Fruit fly (Drosophila melanogaster): ENCODE measurements around the gene CG17328.

The CG17328 gene

DNA sequence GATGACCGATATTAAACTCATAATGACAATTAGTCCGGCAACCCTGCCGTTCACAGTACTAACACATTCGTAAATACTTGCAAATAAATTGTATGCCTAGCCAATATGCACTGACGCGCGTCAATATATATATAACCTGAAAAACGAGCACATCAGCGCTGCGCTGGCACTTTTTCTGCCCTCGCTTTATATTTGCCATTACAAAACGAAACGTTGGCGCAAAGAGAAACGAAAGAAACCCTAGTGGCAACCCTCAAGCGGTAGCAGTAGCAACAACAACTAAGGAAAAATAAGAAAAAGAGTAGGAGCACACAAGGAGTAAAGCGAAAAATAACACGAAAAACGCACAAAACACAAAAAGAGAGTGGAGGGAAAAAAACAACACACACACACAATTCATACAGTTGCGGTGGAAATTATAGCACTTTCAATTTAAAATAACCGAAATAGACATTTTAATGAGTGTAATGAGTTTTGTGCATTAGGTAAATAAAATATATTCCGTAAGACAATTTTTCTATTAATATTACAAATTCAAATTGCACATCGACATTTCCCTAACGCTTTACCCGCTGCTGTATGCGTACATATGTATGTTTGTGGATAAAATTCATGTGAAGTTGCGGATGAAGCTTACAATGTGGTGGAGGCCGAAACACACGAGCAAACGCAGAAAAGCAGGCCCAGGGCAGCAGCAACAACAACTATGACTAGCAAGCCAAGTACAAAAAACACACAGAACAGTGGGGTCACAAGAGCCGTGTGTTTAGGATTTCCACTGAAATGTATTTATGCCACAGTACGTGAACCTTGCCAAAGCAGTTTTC lies 51.2 kb downstream of the CG17328 start (continued):
- TF ChIP-seq kah (GFP tag; optimal IDR thresholded peaks at IDR 0.05) (peak; percentile 97), Ravus (GFP tag; IDR thresholded peaks at IDR 0.05) (peak; percentile 96), Meics (GFP tag; optimal IDR thresholded peaks at IDR 0.05) (peak; percentile 99), slbo (GFP tag; IDR thresholded peaks at IDR 0.05) (peak; percentile 99), NFAT (GFP tag; IDR thresholded peaks at IDR 0.05) (peak; percentile 98), caup (GFP tag; optimal IDR thresholded peaks at IDR 0.05; ENCODE audit: severe bottlenecking) (peak; percentile 99), CG5953 (GFP tag; IDR thresholded peaks at IDR 0.05) (peak; percentile 99), zfh2 (GFP tag; optimal IDR thresholded peaks at IDR 0.05) (peak; percentile 96), tio (GFP tag; optimal IDR thresholded peaks at IDR 0.05) (peak; percentile 99), CG7372 (GFP tag; IDR thresholded peaks at IDR 0.05) (peak; percentile 99), ash1 (GFP tag; optimal IDR thresholded peaks at IDR 0.05) (peak; percentile 97), Hmr (GFP tag; optimal IDR thresholded peaks at IDR 0.05) (peak; percentile 99), gsb-n (tag; optimal IDR thresholded peaks at IDR 0.05) (peak; percentile 99), CG11723 (GFP tag; optimal IDR thresholded peaks at IDR 0.05) (peak; percentile 98), CG11247 (GFP tag; IDR thresholded peaks at IDR 0.05) (peak; percentile 98), Nf-YA (GFP tag; IDR thresholded peaks at IDR 0.05) (peak; percentile 98), hkb (optimal IDR thresholded peaks at IDR 0.05) (no peak), hkb (GFP tag; IDR thresholded peaks at IDR 0.05) (peak; percentile 100), eve (GFP tag; optimal IDR thresholded peaks at IDR 0.05) (peak; percentile 76 to 100), CG4617 (GFP tag; optimal IDR thresholded peaks at IDR 0.05; ENCODE audit: borderline replicate concordance) (peak; percentile 98), sim (GFP tag; IDR thresholded peaks at IDR 0.05) (peak; percentile 96), Taf1 (GFP tag; IDR thresholded peaks at IDR 0.05) (peak; percentile 98), crp (GFP tag; optimal IDR thresholded peaks at IDR 0.05) (peak in 1 of 2 experiments; percentile 73), Drgx (GFP tag; IDR thresholded peaks at IDR 0.05) (peak; percentile 99), peb (GFP tag; IDR thresholded peaks at IDR 0.05) (peak; percentile 98), CG12769 (tag; optimal IDR thresholded peaks at IDR 0.05) (peak; percentile 100), CG11560 (tag; IDR thresholded peaks at IDR 0.05) (peak; percentile 93), nerfin-1 (tag; optimal IDR thresholded peaks at IDR 0.05) (peak; percentile 98), CG17612 (GFP tag; IDR thresholded peaks at IDR 0.05) (peak; percentile 98), CG4820 (GFP tag; optimal IDR thresholded peaks at IDR 0.05) (peak; percentile 98), CG3163 (GFP tag; optimal IDR thresholded peaks at IDR 0.05) (peak; percentile 89), CG9215 (GFP tag; IDR thresholded peaks at IDR 0.05) (peak; percentile 98), nau (GFP tag; optimal IDR thresholded peaks at IDR 0.05) (peak; percentile 99), da (GFP tag; optimal IDR thresholded peaks at IDR 0.05) (peak; percentile 94), Oli (tag; optimal IDR thresholded peaks at IDR 0.05) (peak; percentile 99), CG33557 (GFP tag; optimal IDR thresholded peaks at IDR 0.05) (peak; percentile 99), disco-r (GFP tag; optimal IDR thresholded peaks at IDR 0.05) (peak; percentile 97), CG30020 (tag; optimal IDR thresholded peaks at IDR 0.05) (peak; percentile 89), CG2712 (tag; optimal IDR thresholded peaks at IDR 0.05) (peak; percentile 99), CG9797 (GFP tag; optimal IDR thresholded peaks at IDR 0.05) (peak; percentile 65), wdn (GFP tag; IDR thresholded peaks at IDR 0.05) (peak; percentile 98), aop (GFP tag; IDR thresholded peaks at IDR 0.05) (peak; percentile 95), unc-4 (GFP tag; IDR thresholded peaks at IDR 0.05; ENCODE audit: partially characterized antibody) (0 out of 2 replicates have a peak, but pooled peaks have one; percentile 10), cato (GFP tag; optimal IDR thresholded peaks at IDR 0.05; ENCODE audit: borderline replicate concordance) (peak; percentile 96), inv (GFP tag; IDR thresholded peaks at IDR 0.05; ENCODE audit: partially characterized antibody) (no peak), CG6854 (GFP tag; optimal IDR thresholded peaks at IDR 0.05) (peak; percentile 99), fu2 (GFP tag; optimal IDR thresholded peaks at IDR 0.05) (peak; percentile 97), so (GFP tag; IDR thresholded peaks at IDR 0.05) (peak; percentile 99), CG2678 (tag; optimal IDR thresholded peaks at IDR 0.05) (peak; percentile 100)

Data from whole organism, embryonic.